Worm (Caenorhabditis elegans) whole organism, L1 larva: Measurements from ENCODE around the gene clec-157.

Source experiments
- aha-1 ChIP-seq: fragments of 150-350 bp; optimal IDR thresholded peaks from 2 replicates; lab custom pipeline; 2014; ENCODE audit warnings: missing biosample characterization, missing genetic modification characterization
- hpl-2 ChIP-seq: fragments of 150-350 bp; optimal IDR thresholded peaks from 2 replicates; lab custom pipeline; 2014; ENCODE audit warnings: missing biosample characterization, missing genetic modification reagents, missing genetic modification characterization
- lin-14 ChIP-seq: fragments of 200-800 bp; sonication (Bioruptor generic); optimal IDR thresholded peaks from 2 replicates; lab custom pipeline; 2018; ENCODE audit warnings: mild to moderate bottlenecking, missing genetic modification characterization, moderate library complexity, missing compliant biosample characterization
- nhr-12 ChIP-seq: sonication (generic microtip); optimal IDR thresholded peaks from 2 replicates; lab custom pipeline; 2017; ENCODE audit warnings: missing biosample characterization, missing genetic modification characterization
- skn-1 ChIP-seq: fragments of 150-350 bp; optimal IDR thresholded peaks from 2 replicates; lab custom pipeline; 2014; ENCODE audit warnings: missing biosample characterization, missing genetic modification characterization
- ztf-11 ChIP-seq, 2 experiments: sonication (generic microtip); optimal IDR thresholded peaks; 2 replicates each; lab custom pipeline; 2016 to 2017; ENCODE audit warnings: missing genetic modification characterization in 2 of 2, missing biosample characterization in 1 of 2, missing compliant biosample characterization in 1 of 2
- ztf-4 ChIP-seq: fragments of 150-350 bp; optimal IDR thresholded peaks from 2 replicates; lab custom pipeline; 2014; ENCODE audit warnings: missing biosample characterization, missing genetic modification characterization

- TF ChIP-seq aha-1 (tag; lab: Kevin White, UChicago) (no peak), hpl-2 (GFP tag; lab: Kevin White, UChicago) (no peak), lin-14 (GFP tag; lab: Kevin White, UChicago) (peak; percentile 93), ztf-11 (tag; optimal IDR thresholded peaks at IDR 0.05; lab: Kevin White, UChicago) (no peak), nhr-12 (tag; lab: Kevin White, UChicago) (no peak), ztf-4 (no peak), skn-1 (tag; lab: Kevin White, UChicago) (peak; percentile 27)
Observed at ce11 chrIII:4796039-4796438, 48.2 kb downstream of the clec-157 start.
